Worm (Caenorhabditis elegans) whole organism, midembryonic: ENCODE data around the gene oac-37.

Source experiments
- cog-1 ChIP-seq: sonication (generic microtip); optimal IDR thresholded peaks from 2 replicates; lab custom pipeline; 2016; ENCODE audit warnings: missing genetic modification characterization, missing compliant biosample characterization
- flt-1 ChIP-seq: fragments of 200-800 bp; sonication (Bioruptor generic); IDR thresholded peaks from 2 replicates; pipeline ENCODE4 v1.3.6; 2022; ENCODE audit warnings: missing genetic modification characterization, missing compliant biosample characterization

- TF ChIP-seq cog-1 (tag; lab: Kevin White, UChicago) (no peak), flt-1 (no peak)
These were observed 31.4 kb downstream of the oac-37 start, which contains the start of gene R05A10.2 for ce11 chrIV:14177058-14177457.
